Worm (Caenorhabditis elegans): Measurements from ENCODE around the gene math-26.

math-26 gene

DNA sequence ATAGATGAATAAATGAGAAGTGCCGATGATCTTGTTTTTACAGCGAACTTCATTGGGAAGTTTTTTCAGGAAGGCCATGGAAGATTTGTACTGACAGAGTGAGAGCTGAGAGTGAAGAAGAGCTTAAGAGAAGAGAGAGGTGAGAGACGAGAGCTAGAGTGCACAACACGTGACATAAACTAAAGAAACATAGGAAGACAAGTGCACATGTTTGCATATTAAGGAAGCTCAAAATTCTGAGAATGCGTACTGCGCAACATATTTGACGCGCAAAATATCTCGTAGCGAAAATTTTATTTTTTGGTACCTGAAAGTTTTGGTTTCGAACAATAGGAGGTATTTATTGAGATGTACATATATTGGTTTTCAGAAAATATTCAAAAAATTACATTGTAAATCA lies 36.8 kb downstream of the math-26 start, which contains the start of gene C08F1.8:
C08F1.8 (minus strand) TSS at position 101 of the 400 bp plus-strand sequence.
- TF ChIP-seq pha-4 (tag; optimal IDR thresholded peaks at IDR 0.05) (no peak), unc-39 (tag; optimal IDR thresholded peaks at IDR 0.05) (no peak), nhr-67 (tag; optimal IDR thresholded peaks at IDR 0.05) (no peak)

DNA sequence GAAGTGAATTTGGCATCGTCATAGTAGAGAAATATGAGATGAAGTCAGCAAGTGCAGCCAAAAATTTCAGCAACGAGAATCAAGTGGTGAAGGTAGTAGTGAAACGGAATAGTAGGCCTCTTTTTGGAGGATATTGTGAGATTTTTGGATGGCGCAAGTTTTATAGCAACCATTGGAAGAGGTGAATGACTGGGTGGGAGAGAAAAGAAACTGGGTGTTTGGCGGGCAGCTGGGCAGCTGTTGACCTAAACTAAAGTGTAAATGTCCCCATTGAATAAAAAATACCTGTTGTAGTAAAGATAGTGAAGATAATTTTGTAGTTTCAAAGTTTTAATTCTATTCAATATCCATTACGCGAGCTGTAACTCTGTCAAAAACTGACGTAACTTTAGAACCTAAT lies 44.6 kb downstream of the math-26 start:
- TF ChIP-seq mml-1 (tag; optimal IDR thresholded peaks at IDR 0.05) (no peak), lin-39 (tag; optimal IDR thresholded peaks at IDR 0.05) (no peak), ceh-16 (tag; optimal IDR thresholded peaks at IDR 0.05) (no peak), elt-2 (tag; optimal IDR thresholded peaks at IDR 0.05) (no peak), zag-1 (tag; optimal IDR thresholded peaks at IDR 0.05) (no peak), ZK546.5 (tag; optimal IDR thresholded peaks at IDR 0.05) (no peak), ama-1 (optimal IDR thresholded peaks at IDR 0.05) (no peak), unc-39 (tag; optimal IDR thresholded peaks at IDR 0.05) (no peak), nhr-28 (tag; optimal IDR thresholded peaks at IDR 0.05) (no peak), hmg-11 (tag; optimal IDR thresholded peaks at IDR 0.05) (no peak), daf-12 (tag; optimal IDR thresholded peaks at IDR 0.05) (no peak), nhr-25 (tag; optimal IDR thresholded peaks at IDR 0.05) (no peak), ztf-4 (tag; optimal IDR thresholded peaks at IDR 0.05) (no peak), fos-1 (tag; optimal IDR thresholded peaks at IDR 0.05) (no peak), unc-62 (GFP tag; optimal IDR thresholded peaks at IDR 0.05) (no peak)

DNA sequence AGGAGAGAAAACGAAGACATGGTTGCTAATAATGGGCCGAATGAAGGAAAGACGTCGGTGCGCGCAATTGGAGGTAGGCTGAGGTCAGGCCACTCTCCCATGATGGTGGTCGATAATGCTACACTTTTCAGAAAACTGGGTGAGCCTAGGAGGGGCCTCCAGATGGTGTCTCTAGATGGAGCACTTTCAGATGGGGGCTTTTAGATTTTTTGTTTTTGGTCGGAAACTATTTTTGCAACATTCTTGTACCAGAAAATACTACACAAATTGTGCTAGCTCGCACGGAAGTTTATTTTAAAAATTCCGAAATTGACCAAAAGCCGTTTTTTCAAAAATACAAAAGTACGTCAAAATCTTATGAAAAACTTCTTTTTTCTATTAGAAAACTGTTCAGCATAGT lies 46.9 kb downstream of the math-26 start, which contains the start of gene fbxb-10:
fbxb-10 (minus strand) TSS at position 101 of the 400 bp plus-strand sequence.
- no peak for TF ChIP-seq elt-3 (tag; optimal IDR thresholded peaks at IDR 0.05)
- no peak for TF ChIP-seq nfya-1 (tag; optimal IDR thresholded peaks at IDR 0.05; ENCODE audit: insufficient read depth)
- TF ChIP-seq lsy-12 (tag; optimal IDR thresholded peaks at IDR 0.05) = no peak
- TF ChIP-seq lin-15B (tag; optimal IDR thresholded peaks at IDR 0.05) = no peak
- no peak for TF ChIP-seq ceh-9 (tag; optimal IDR thresholded peaks at IDR 0.05)
- TF ChIP-seq daf-12 (tag; optimal IDR thresholded peaks at IDR 0.05) = no peak
- no peak for TF ChIP-seq fkh-2 (tag; optimal IDR thresholded peaks at IDR 0.05)
- TF ChIP-seq lin-39 (tag; optimal IDR thresholded peaks at IDR 0.05) = no peak
- no peak for TF ChIP-seq aly-2 (tag; optimal IDR thresholded peaks at IDR 0.05)

DNA sequence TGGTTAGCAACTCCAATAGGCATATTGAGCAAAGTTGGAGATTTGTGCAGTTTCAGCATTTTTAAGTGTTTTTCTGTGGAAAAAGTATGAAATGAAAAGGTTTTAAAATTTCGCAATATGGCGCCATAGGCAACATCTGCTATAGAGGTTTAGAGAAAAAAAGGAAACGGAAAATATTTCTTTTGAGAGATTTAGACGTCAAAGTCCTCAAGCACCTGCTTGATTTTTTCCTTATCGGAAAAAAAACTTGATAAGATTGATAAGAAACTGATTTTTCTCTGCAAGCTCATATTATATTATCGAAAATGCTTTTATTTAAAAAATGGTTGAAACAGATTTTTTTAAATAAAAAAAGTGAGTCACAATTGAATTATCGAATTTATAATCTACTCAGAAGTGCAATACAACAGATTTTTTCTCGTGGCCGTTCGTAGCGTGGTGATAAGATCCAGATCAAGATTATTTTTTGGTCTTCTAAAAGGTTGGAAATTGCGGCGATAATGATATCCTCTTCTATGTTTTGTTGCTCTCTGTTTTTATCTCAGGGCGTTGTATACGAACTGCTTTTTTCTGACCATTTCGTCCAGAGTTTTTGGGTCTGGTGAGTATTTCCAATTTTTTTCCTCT lies 48.6 kb downstream of the math-26 start, which contains the start of gene fbxc-19:
fbxc-19 (plus strand) TSS at position 536 of the 627 bp plus-strand sequence.
- TF ChIP-seq pqm-1 (tag; optimal IDR thresholded peaks at IDR 0.05) (peak; percentile 98), egl-5 (tag; optimal IDR thresholded peaks at IDR 0.05) (peak; percentile 53), nfya-1 (tag; optimal IDR thresholded peaks at IDR 0.05; ENCODE audit: insufficient read depth) (peak; percentile 42), lin-15B (tag; optimal IDR thresholded peaks at IDR 0.05) (peak; percentile 21), ceh-9 (tag; optimal IDR thresholded peaks at IDR 0.05) (no peak), jun-1 (tag; optimal IDR thresholded peaks at IDR 0.05) (peak; percentile 85), snpc-4 (tag; optimal IDR thresholded peaks at IDR 0.05) (no peak), R02D3.7 (tag; optimal IDR thresholded peaks at IDR 0.05) (peak; percentile 7), ceh-82 (tag; optimal IDR thresholded peaks at IDR 0.05) (no peak), egl-27 (tag; optimal IDR thresholded peaks at IDR 0.05) (no peak), nhr-77 (tag; optimal IDR thresholded peaks at IDR 0.05) (peak; percentile 31), pha-4 (tag; optimal IDR thresholded peaks at IDR 0.05) (peak; percentile 89), elt-2 (tag; optimal IDR thresholded peaks at IDR 0.05) (peak; percentile 99), hmg-11 (tag; optimal IDR thresholded peaks at IDR 0.05) (peak; percentile 14), nhr-25 (tag; optimal IDR thresholded peaks at IDR 0.05) (no peak), skn-1 (tag; optimal IDR thresholded peaks at IDR 0.05) (peak; percentile 26), sea-2 (GFP tag; optimal IDR thresholded peaks at IDR 0.05) (no peak), nhr-23 (tag; optimal IDR thresholded peaks at IDR 0.05) (peak; percentile 62), mdl-1 (tag; optimal IDR thresholded peaks at IDR 0.05) (peak; percentile 26), ceh-28 (tag; optimal IDR thresholded peaks at IDR 0.05) (peak; percentile 79)
